Worm (Caenorhabditis elegans): ENCODE data around the gene jamp-1.
A peak's percentile ranks its signal among the peaks of the same experiment; 100 is the strongest.

Gene jamp-1

DNA sequence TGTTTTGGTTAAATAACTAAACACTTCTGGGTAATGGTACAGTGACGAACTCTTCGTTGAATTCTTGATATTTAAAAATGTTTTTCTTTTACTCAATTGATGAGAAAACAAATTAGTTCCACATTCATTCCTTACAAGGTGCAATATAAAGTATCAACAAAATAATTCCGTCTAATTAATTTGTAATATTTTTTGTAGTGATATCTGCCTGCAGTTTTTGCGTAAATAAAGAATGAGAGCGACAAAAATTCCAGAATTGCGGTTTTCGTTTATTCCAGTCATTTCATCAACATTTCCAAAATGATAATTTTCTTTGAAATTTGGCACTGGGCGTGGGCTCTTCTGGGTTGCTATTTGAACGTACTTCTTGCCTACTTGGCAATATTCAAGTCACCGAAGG is 4.2 kb upstream of the jamp-1 start, which contains the start of gene srd-20:
srd-20 (plus strand) TSS at position 301 of the 400 bp plus-strand sequence.
- TF ChIP-seq fos-1 (tag; optimal IDR thresholded peaks at IDR 0.05) = no peak
- TF ChIP-seq C34F6.9 (tag; optimal IDR thresholded peaks at IDR 0.05) = no peak
- TF ChIP-seq F13H6.1 (tag; optimal IDR thresholded peaks at IDR 0.05) = no peak
- TF ChIP-seq ztf-4 (tag; optimal IDR thresholded peaks at IDR 0.05) = no peak
- TF ChIP-seq alr-1 (tag; optimal IDR thresholded peaks at IDR 0.05) = no peak
- no peak for TF ChIP-seq nhr-10 (tag; optimal IDR thresholded peaks at IDR 0.05)

DNA sequence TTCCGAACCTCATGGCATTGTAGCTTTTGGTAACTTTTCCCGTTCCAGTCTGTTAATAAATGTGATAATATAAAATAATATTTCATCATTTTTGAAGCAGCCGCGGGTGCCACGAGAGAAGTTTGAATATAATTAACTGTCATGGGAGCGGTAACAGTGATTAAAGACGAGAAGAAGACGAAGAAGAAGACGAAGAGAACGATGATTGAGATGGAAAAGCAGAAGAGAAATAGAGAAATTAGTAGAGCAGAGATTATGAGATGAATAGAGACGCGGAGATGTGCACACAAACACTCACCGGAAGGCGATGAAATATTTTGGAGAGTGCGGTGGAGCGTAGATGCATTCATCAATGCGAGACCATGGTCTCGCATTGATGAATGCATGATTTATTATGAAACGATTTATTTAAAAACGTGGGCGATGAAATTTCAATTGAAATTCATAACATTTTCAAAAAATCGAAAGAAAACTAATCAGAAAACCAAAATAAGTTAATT is 2.2 kb upstream of the jamp-1 start, which contains the start of gene seip-1:
seip-1 (minus strand) TSS at position 51 of the 500 bp plus-strand sequence.
- no peak for TF ChIP-seq ztf-11 (tag; optimal IDR thresholded peaks at IDR 0.05)
- TF ChIP-seq mdl-1 (tag; optimal IDR thresholded peaks at IDR 0.05) = peak in 1 of 2 experiments; percentile 31
- no peak for TF ChIP-seq ama-1 (optimal IDR thresholded peaks at IDR 0.05)
- TF ChIP-seq mbf-1 (tag; optimal IDR thresholded peaks at IDR 0.05) = no peak
- TF ChIP-seq ztf-1 (GFP tag; conservative IDR thresholded peaks at IDR 0.05) = no peak
- peak; percentile 47 for TF ChIP-seq skn-1 (tag; optimal IDR thresholded peaks at IDR 0.05)
- peak; percentile 97 for TF ChIP-seq fos-1 (tag; optimal IDR thresholded peaks at IDR 0.05)
- TF ChIP-seq lin-13 (GFP tag; optimal IDR thresholded peaks at IDR 0.05) = peak; percentile 85
- TF ChIP-seq nhr-11 (tag; optimal IDR thresholded peaks at IDR 0.05) = no peak
- peak; percentile 90 for TF ChIP-seq sma-9 (GFP tag; optimal IDR thresholded peaks at IDR 0.05)
- TF ChIP-seq sma-9 (tag; optimal IDR thresholded peaks at IDR 0.05) = no peak
- TF ChIP-seq ZK546.5 (tag; optimal IDR thresholded peaks at IDR 0.05) = no peak
- peak; percentile 43 to 91 for TF ChIP-seq lsy-2 (tag; optimal IDR thresholded peaks at IDR 0.05)
- TF ChIP-seq nhr-77 (tag; optimal IDR thresholded peaks at IDR 0.05) = peak; percentile 10
- TF ChIP-seq lin-39 (tag; optimal IDR thresholded peaks at IDR 0.05) = no peak
- no peak for TF ChIP-seq peb-1 (tag; optimal IDR thresholded peaks at IDR 0.05)
- peak; percentile 32 for TF ChIP-seq ceh-16 (tag; optimal IDR thresholded peaks at IDR 0.05)
- no peak for TF ChIP-seq nhr-23 (tag; optimal IDR thresholded peaks at IDR 0.05)
- TF ChIP-seq egl-27 (tag; optimal IDR thresholded peaks at IDR 0.05) = peak; percentile 22
- peak; percentile 22 for TF ChIP-seq snpc-4 (tag; optimal IDR thresholded peaks at IDR 0.05)
- TF ChIP-seq nhr-237 (tag; optimal IDR thresholded peaks at IDR 0.05) = no peak
- TF ChIP-seq nhr-25 (tag; optimal IDR thresholded peaks at IDR 0.05) = peak; percentile 73
- no peak for TF ChIP-seq unc-39 (tag; optimal IDR thresholded peaks at IDR 0.05)
- TF ChIP-seq nhr-21 (tag; optimal IDR thresholded peaks at IDR 0.05) = peak; percentile 22
- no peak for TF ChIP-seq Y55F3AM.14 (GFP tag; optimal IDR thresholded peaks at IDR 0.05)
- TF ChIP-seq unc-55 (GFP tag; optimal IDR thresholded peaks at IDR 0.05) = peak; percentile 97
- TF ChIP-seq blmp-1 (tag; optimal IDR thresholded peaks at IDR 0.05; ENCODE audit: insufficient read depth) = peak; percentile 18
- TF ChIP-seq unc-62 (GFP tag; optimal IDR thresholded peaks at IDR 0.05) = no peak
- peak; percentile 81 for TF ChIP-seq F13H6.1 (tag; optimal IDR thresholded peaks at IDR 0.05)
- no peak for TF ChIP-seq elt-1 (tag; optimal IDR thresholded peaks at IDR 0.05)
- no peak for TF ChIP-seq alr-1 (tag; optimal IDR thresholded peaks at IDR 0.05)
- peak; percentile 89 for TF ChIP-seq zag-1 (tag; optimal IDR thresholded peaks at IDR 0.05)
- no peak for TF ChIP-seq nhr-10 (tag; optimal IDR thresholded peaks at IDR 0.05)
- peak; percentile 73 for TF ChIP-seq ztf-4 (tag; optimal IDR thresholded peaks at IDR 0.05)
- peak; percentile 17 for TF ChIP-seq ceh-82 (tag; optimal IDR thresholded peaks at IDR 0.05)
- TF ChIP-seq nhr-6 (tag; optimal IDR thresholded peaks at IDR 0.05) = peak; percentile 59
- peak; percentile 91 for TF ChIP-seq mab-5 (tag; optimal IDR thresholded peaks at IDR 0.05)
- TF ChIP-seq nhr-129 (tag; optimal IDR thresholded peaks at IDR 0.05) = peak; percentile 89
- TF ChIP-seq R02D3.7 (tag; optimal IDR thresholded peaks at IDR 0.05) = no peak
- TF ChIP-seq crh-2 (tag; optimal IDR thresholded peaks at IDR 0.05) = peak; percentile 89
- TF ChIP-seq sem-4 (tag; optimal IDR thresholded peaks at IDR 0.05) = peak; percentile 87
- peak; percentile 74 for TF ChIP-seq sma-3 (GFP tag; optimal IDR thresholded peaks at IDR 0.05)
- TF ChIP-seq elt-3 (tag; optimal IDR thresholded peaks at IDR 0.05) = no peak
- TF ChIP-seq aly-2 (tag; optimal IDR thresholded peaks at IDR 0.05) = no peak
- TF ChIP-seq gmeb-1 (tag; optimal IDR thresholded peaks at IDR 0.05) = peak; percentile 68
- peak; percentile 49 for TF ChIP-seq lin-11 (tag; optimal IDR thresholded peaks at IDR 0.05)
- peak; percentile 97 for TF ChIP-seq C34F6.9 (tag; optimal IDR thresholded peaks at IDR 0.05)
- TF ChIP-seq nhr-12 (tag; optimal IDR thresholded peaks at IDR 0.05) = no peak
- TF ChIP-seq dmd-4 (tag; optimal IDR thresholded peaks at IDR 0.05) = no peak
